Worm (Caenorhabditis elegans): ENCODE results near the gene C47E8.1.

DNA sequence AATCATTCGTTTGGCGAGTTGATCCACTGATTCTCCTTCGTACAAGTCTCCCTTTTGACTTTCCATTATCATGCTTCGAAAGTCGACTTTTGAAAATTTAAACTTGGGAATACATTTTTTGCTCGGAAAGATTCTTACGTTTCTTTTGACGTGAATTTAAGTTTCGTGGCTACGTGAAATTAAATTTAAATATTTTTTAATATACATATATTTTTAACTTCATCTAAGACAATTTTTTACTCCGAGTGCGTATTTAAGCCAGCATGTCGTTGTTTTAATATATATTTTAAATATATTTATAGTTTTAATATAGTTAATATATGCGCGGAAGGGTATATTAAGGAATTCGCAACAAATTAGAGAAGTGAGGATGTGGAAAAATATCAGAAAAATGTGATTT is 49.8 kb downstream of the C47E8.1 start, which contains the start of gene R08A2.2:
- TF ChIP-seq nhr-237 (tag; optimal IDR thresholded peaks at IDR 0.05) (no peak), ceh-82 (tag; optimal IDR thresholded peaks at IDR 0.05) (no peak), sem-4 (tag; optimal IDR thresholded peaks at IDR 0.05) (no peak), zag-1 (tag; optimal IDR thresholded peaks at IDR 0.05) (no peak), nhr-12 (tag; optimal IDR thresholded peaks at IDR 0.05) (no peak), lin-39 (tag; optimal IDR thresholded peaks at IDR 0.05) (no peak), unc-39 (tag; optimal IDR thresholded peaks at IDR 0.05) (no peak), F13H6.1 (tag; optimal IDR thresholded peaks at IDR 0.05) (no peak), nhr-21 (tag; optimal IDR thresholded peaks at IDR 0.05) (no peak), snpc-4 (tag; optimal IDR thresholded peaks at IDR 0.05) (no peak), unc-62 (GFP tag; optimal IDR thresholded peaks at IDR 0.05) (no peak), unc-55 (GFP tag; optimal IDR thresholded peaks at IDR 0.05) (no peak), blmp-1 (tag; optimal IDR thresholded peaks at IDR 0.05; ENCODE audit: insufficient read depth) (no peak)
